Worm (Caenorhabditis elegans) whole organism, mixed stage, embryonic: ENCODE measurements around the gene tbc-7.

Source experiments
- M03D4.4 ChIP-seq: sonication (generic microtip); optimal IDR thresholded peaks from 2 replicates; lab custom pipeline; 2017; ENCODE audit warnings: mild to moderate bottlenecking, missing genetic modification characterization, missing compliant biosample characterization
- blmp-1 ChIP-seq: fragments of 150-350 bp; optimal IDR thresholded peaks from 2 replicates; lab custom pipeline; 2014; ENCODE audit warnings: missing biosample characterization, missing genetic modification characterization
- ceh-39 ChIP-seq: fragments of 150-350 bp; optimal IDR thresholded peaks from 2 replicates; lab custom pipeline; 2014; ENCODE audit warnings: missing biosample characterization, missing genetic modification characterization
- ceh-43 ChIP-seq: fragments of 200-800 bp; sonication (Bioruptor generic); optimal IDR thresholded peaks from 2 replicates; lab custom pipeline; 2018; ENCODE audit warnings: mild to moderate bottlenecking, missing genetic modification characterization, moderate library complexity, missing compliant biosample characterization
- ceh-83 ChIP-seq: fragments of 200-800 bp; sonication (Bioruptor generic); optimal IDR thresholded peaks from 2 replicates; lab custom pipeline; 2018; ENCODE audit warnings: mild to moderate bottlenecking, missing genetic modification characterization, missing compliant biosample characterization
- ces-1 ChIP-seq: fragments of 150-350 bp; optimal IDR thresholded peaks from 2 replicates; lab custom pipeline; 2014; ENCODE audit warnings: missing biosample characterization, missing genetic modification reagents, missing genetic modification characterization
- cnd-1 ChIP-seq: fragments of 200-800 bp; sonication (Bioruptor generic); optimal IDR thresholded peaks from 2 replicates; lab custom pipeline; 2018; ENCODE audit warnings: mild to moderate bottlenecking, missing genetic modification characterization, missing compliant biosample characterization
- elt-1 ChIP-seq: sonication (generic microtip); optimal IDR thresholded peaks from 2 replicates; lab custom pipeline; 2017; ENCODE audit warnings: missing genetic modification characterization, mild to moderate bottlenecking, missing compliant biosample characterization, antibody characterized with exemption, moderate library complexity, borderline replicate concordance; ENCODE audit not compliant: insufficient read depth
- elt-3 ChIP-seq: fragments of 150-350 bp; optimal IDR thresholded peaks from 2 replicates; lab custom pipeline; 2014; ENCODE audit warnings: missing biosample characterization, missing genetic modification characterization
- flh-1 ChIP-seq: fragments of 200-800 bp; sonication (Bioruptor generic); optimal IDR thresholded peaks from 2 replicates; lab custom pipeline; 2018; ENCODE audit warnings: mild to moderate bottlenecking, missing genetic modification characterization, moderate library complexity, missing compliant biosample characterization
- ham-2 ChIP-seq: fragments of 200-800 bp; sonication (Bioruptor generic); optimal IDR thresholded peaks from 2 replicates; lab custom pipeline; 2018; ENCODE audit warnings: mild to moderate bottlenecking, missing genetic modification characterization, missing compliant biosample characterization
- hlh-1 ChIP-seq: fragments of 150-350 bp; optimal IDR thresholded peaks from 2 replicates; lab custom pipeline; 2014; ENCODE audit warnings: missing biosample characterization, missing genetic modification reagents, missing genetic modification characterization
- lin-13 ChIP-seq: fragments of 150-350 bp; optimal IDR thresholded peaks from 2 replicates; lab custom pipeline; 2014; ENCODE audit warnings: missing biosample characterization, missing genetic modification characterization
- lin-32 ChIP-seq: fragments of 200-800 bp; sonication (Bioruptor generic); optimal IDR thresholded peaks from 2 replicates; lab custom pipeline; 2018; ENCODE audit warnings: mild to moderate bottlenecking, missing genetic modification characterization, missing compliant biosample characterization
- mab-5 ChIP-seq: fragments of 150-350 bp; optimal IDR thresholded peaks from 2 replicates; lab custom pipeline; 2014; ENCODE audit warnings: missing biosample characterization, missing genetic modification characterization
- mep-1 ChIP-seq: fragments of 150-350 bp; optimal IDR thresholded peaks from 2 replicates; lab custom pipeline; 2017; ENCODE audit warnings: missing biosample characterization, missing genetic modification reagents, missing genetic modification characterization, inconsistent platforms
- mls-2 ChIP-seq: sonication (generic microtip); optimal IDR thresholded peaks from 2 replicates; lab custom pipeline; 2016; ENCODE audit warnings: mild to moderate bottlenecking, missing genetic modification characterization, moderate library complexity, missing compliant biosample characterization
- nhr-12 ChIP-seq: fragments of 150-350 bp; optimal IDR thresholded peaks from 2 replicates; lab custom pipeline; 2014; ENCODE audit warnings: missing biosample characterization, missing genetic modification characterization
- nhr-237 ChIP-seq: fragments of 150-350 bp; optimal IDR thresholded peaks from 2 replicates; lab custom pipeline; 2014; ENCODE audit warnings: missing biosample characterization, missing genetic modification characterization
- nhr-28 ChIP-seq: fragments of 150-350 bp; optimal IDR thresholded peaks from 2 replicates; lab custom pipeline; 2014; ENCODE audit warnings: missing biosample characterization, missing genetic modification characterization
- nhr-76 ChIP-seq: sonication (generic microtip); optimal IDR thresholded peaks from 2 replicates; lab custom pipeline; 2017; ENCODE audit warnings: missing biosample characterization, missing genetic modification characterization
- sem-2 ChIP-seq: fragments of 200-800 bp; sonication (Bioruptor generic); optimal IDR thresholded peaks from 2 replicates; lab custom pipeline; 2018; ENCODE audit warnings: mild to moderate bottlenecking, missing genetic modification characterization, missing compliant biosample characterization
- snpc-4 ChIP-seq: fragments of 150-350 bp; optimal IDR thresholded peaks from 2 replicates; lab custom pipeline; 2014; ENCODE audit warnings: missing biosample characterization, missing genetic modification characterization
- sptf-1 ChIP-seq: sonication (generic microtip); optimal IDR thresholded peaks from 2 replicates; lab custom pipeline; 2017; ENCODE audit warnings: mild to moderate bottlenecking, missing genetic modification characterization, moderate library complexity, missing compliant biosample characterization
- tbx-8 ChIP-seq: fragments of 200-800 bp; sonication (Bioruptor generic); optimal IDR thresholded peaks from 2 replicates; lab custom pipeline; 2018; ENCODE audit warnings: mild to moderate bottlenecking, missing genetic modification characterization, moderate library complexity, missing compliant biosample characterization
- unc-120 ChIP-seq: sonication (generic microtip); optimal IDR thresholded peaks from 2 replicates; lab custom pipeline; 2017; ENCODE audit warnings: missing genetic modification characterization, missing compliant biosample characterization; ENCODE audit not compliant: poor library complexity, severe bottlenecking
- unc-39 ChIP-seq: fragments of 150-350 bp; optimal IDR thresholded peaks from 2 replicates; lab custom pipeline; 2014; ENCODE audit warnings: missing biosample characterization, missing genetic modification characterization
- unc-62 ChIP-seq: fragments of 150-350 bp; optimal IDR thresholded peaks from 2 replicates; lab custom pipeline; 2014; ENCODE audit warnings: missing biosample characterization, missing genetic modification reagents, missing genetic modification characterization
- zip-8 ChIP-seq: fragments of 150-350 bp; optimal IDR thresholded peaks from 2 replicates; lab custom pipeline; 2014; ENCODE audit warnings: missing biosample characterization, missing genetic modification characterization
- ztf-11 ChIP-seq: fragments of 150-350 bp; optimal IDR thresholded peaks from 2 replicates; lab custom pipeline; 2014; ENCODE audit warnings: missing biosample characterization, missing genetic modification characterization

tbc-7 gene

ce11 chrX:5183931-5184330 is 49.9 kb downstream of the tbc-7 start, which contains the start of gene T03G11.9:
Gene T03G11.9, plus strand, starts transcription at chrX:5184231.
- TF ChIP-seq ztf-11 (tag; lab: Kevin White, UChicago) (no peak), mep-1 (tag; lab: Kevin White, UChicago) (no peak), unc-39 (no peak), unc-120 (no peak), nhr-76 (tag; lab: Kevin White, UChicago) (no peak)

ce11 chrX:5188977-5189376 is 54.9 kb downstream of the tbc-7 start, which contains the start of gene zig-6:
Gene zig-6, minus strand, starts transcription at chrX:5189077.
- TF ChIP-seq ztf-11 (tag; lab: Kevin White, UChicago), result no peak

ce11 chrX:5190061-5190460 is 56.0 kb downstream of the tbc-7 start:
- no peak for TF ChIP-seq elt-1 (tag; lab: Kevin White, UChicago)
- TF ChIP-seq unc-62 (GFP tag; lab: Kevin White, UChicago), result no peak
- TF ChIP-seq ztf-11 (tag; lab: Kevin White, UChicago), result no peak
- no peak for TF ChIP-seq ham-2 (GFP tag; lab: Kevin White, UChicago)
- no peak for TF ChIP-seq snpc-4 (tag; lab: Kevin White, UChicago)
- no peak for TF ChIP-seq M03D4.4
- TF ChIP-seq hlh-1 (tag; lab: Kevin White, UChicago), result no peak
- TF ChIP-seq nhr-12 (tag; lab: Kevin White, UChicago), result no peak
- TF ChIP-seq unc-120, result no peak
- no peak for TF ChIP-seq ces-1 (GFP tag; lab: Kevin White, UChicago)
- no peak for TF ChIP-seq mls-2 (tag; lab: Kevin White, UChicago)
- no peak for TF ChIP-seq lin-32 (GFP tag; lab: Kevin White, UChicago)
- no peak for TF ChIP-seq lin-13 (tag; lab: Kevin White, UChicago)
- TF ChIP-seq zip-8 (tag; lab: Kevin White, UChicago), result no peak
- no peak for TF ChIP-seq ceh-39 (tag; lab: Kevin White, UChicago)
- TF ChIP-seq nhr-28 (tag; lab: Kevin White, UChicago), result no peak
- no peak for TF ChIP-seq ceh-43
- TF ChIP-seq mab-5 (tag; lab: Kevin White, UChicago), result no peak

- TF ChIP-seq nhr-28 (tag; lab: Kevin White, UChicago) (no peak), mep-1 (tag; lab: Kevin White, UChicago) (no peak), ceh-43 (no peak), unc-39 (no peak), elt-3 (tag; lab: Kevin White, UChicago) (no peak), nhr-12 (tag; lab: Kevin White, UChicago) (no peak)
These were observed 59.3 kb downstream of the tbc-7 start for ce11 chrX:5193402-5193801.

- TF ChIP-seq unc-120 (peak; percentile 56), mab-5 (tag; lab: Kevin White, UChicago) (no peak), sptf-1 (no peak), ces-1 (GFP tag; lab: Kevin White, UChicago) (no peak), ceh-43 (no peak), nhr-28 (tag; lab: Kevin White, UChicago) (no peak), snpc-4 (tag; lab: Kevin White, UChicago) (no peak), elt-3 (tag; lab: Kevin White, UChicago) (no peak), unc-62 (GFP tag; lab: Kevin White, UChicago) (peak; percentile 31), flh-1 (GFP tag; lab: Kevin White, UChicago) (no peak), elt-1 (tag; lab: Kevin White, UChicago) (no peak), unc-39 (no peak), nhr-237 (tag; lab: Kevin White, UChicago) (no peak), blmp-1 (tag; lab: Kevin White, UChicago) (no peak), mep-1 (tag; lab: Kevin White, UChicago) (no peak), cnd-1 (no peak), sem-2 (no peak), lin-32 (GFP tag; lab: Kevin White, UChicago) (no peak), nhr-76 (tag; lab: Kevin White, UChicago) (no peak), hlh-1 (tag; lab: Kevin White, UChicago) (peak; percentile 53), ham-2 (GFP tag; lab: Kevin White, UChicago) (no peak), tbx-8 (no peak), ceh-83 (GFP tag; lab: Kevin White, UChicago) (no peak)
- TF ChIP-seq, all 35 proteins: peak for 3
These were observed 61.5 kb downstream of the tbc-7 start, which contains the start of gene pqn-62 for ce11 chrX:5195462-5196160. Gene pqn-62, plus strand, starts transcription at chrX:5196110.
